Fruit fly (Drosophila melanogaster) whole organism, adult: ENCODE results near the gene Jhbp13.

ENCODE experiments used
- CG12768 ChIP-seq: fragments of 200-800 bp; sonication (Bioruptor generic); optimal IDR thresholded peaks from 2 replicates; lab custom pipeline; 2017; ENCODE audit warnings: missing biosample characterization, missing genetic modification characterization, mild to moderate bottlenecking, moderate library complexity, missing genetic modification reagents
- CG14711 ChIP-seq: fragments of 200-800 bp; sonication (Bioruptor generic); optimal IDR thresholded peaks from 2 replicates; lab custom pipeline; 2018; ENCODE audit warnings: missing biosample characterization, mild to moderate bottlenecking, missing genetic modification characterization, moderate library complexity
- CG7045 ChIP-seq: fragments of 200-800 bp; sonication (Bioruptor generic); optimal IDR thresholded peaks from 2 replicates; lab custom pipeline; 2017; ENCODE audit warnings: missing biosample characterization, mild to moderate bottlenecking, missing genetic modification characterization
- Mnt ChIP-seq: fragments of 200-800 bp; sonication (Bioruptor generic); optimal IDR thresholded peaks from 2 replicates; lab custom pipeline; 2016; ENCODE audit warnings: missing biosample characterization, mild to moderate bottlenecking, missing genetic modification characterization
- bab1 ChIP-seq: fragments of 200-800 bp; sonication (Bioruptor generic); optimal IDR thresholded peaks from 3 replicates; lab custom pipeline; 2019; ENCODE audit warnings: missing biosample characterization, mild to moderate bottlenecking, missing genetic modification characterization, moderate library complexity
- cnc ChIP-seq, 2 experiments: fragments of >200 bp; optimal IDR thresholded peaks; 2 replicates each; lab custom pipeline; 2017
- kay ChIP-seq: fragments of 200-800 bp; sonication (Bioruptor generic); peaks from one replicate; lab custom pipeline; 2016; ENCODE audit warnings: missing biosample characterization, missing genetic modification characterization, borderline replicate concordance
- ovo ChIP-seq: fragments of 200-800 bp; sonication (Bioruptor generic); optimal IDR thresholded peaks from 2 replicates; lab custom pipeline; 2016; ENCODE audit warnings: missing biosample characterization, missing genetic modification characterization
- pad ChIP-seq: fragments of 200-800 bp; sonication (Bioruptor generic); optimal IDR thresholded peaks from 3 replicates; lab custom pipeline; 2017; ENCODE audit warnings: missing biosample characterization, missing genetic modification characterization, mild to moderate bottlenecking, moderate library complexity, missing genetic modification reagents
- toe ChIP-seq: fragments of 200-800 bp; sonication (Bioruptor generic); optimal IDR thresholded peaks from 2 replicates; lab custom pipeline; 2016; ENCODE audit warnings: missing biosample characterization, missing genetic modification characterization

DNA sequence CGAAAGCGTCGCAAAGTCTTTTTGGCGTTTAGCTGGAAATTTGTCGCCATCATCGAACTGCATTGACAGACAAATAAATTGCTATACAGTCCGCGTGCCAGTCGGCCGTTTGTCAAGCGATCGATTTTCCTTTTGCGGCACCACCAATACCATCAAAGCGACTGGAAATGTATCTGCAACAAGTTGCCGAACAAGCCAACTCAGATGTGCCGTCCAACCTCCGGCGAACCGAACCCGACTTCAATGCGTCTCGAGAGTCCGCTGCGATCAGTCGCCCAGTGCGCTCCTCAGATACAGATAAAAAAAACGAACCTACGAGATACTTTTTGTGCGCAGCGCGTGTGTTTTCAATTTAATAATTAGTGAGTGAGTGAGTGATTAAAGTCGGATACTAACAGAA is 26.8 kb downstream of the Jhbp13 start:
- no peak for TF ChIP-seq CG7045
- no peak for TF ChIP-seq Mnt
- TF ChIP-seq pad (GFP tag; lab: Kevin White, UChicago) = no peak
- no peak for TF ChIP-seq CG12768 (GFP tag; lab: Kevin White, UChicago)
- no peak for TF ChIP-seq kay (GFP tag; lab: Kevin White, UChicago)
- TF ChIP-seq bab1 (GFP tag; lab: Kevin White, UChicago) = no peak
- no peak for TF ChIP-seq ovo (GFP tag; lab: Kevin White, UChicago)
- no peak for TF ChIP-seq CG14711 (tag; lab: Kevin White, UChicago)
- TF ChIP-seq cnc (optimal IDR thresholded peaks at IDR 0.05; lab: Kevin White, UChicago) = no peak
- no peak for TF ChIP-seq toe (GFP tag; lab: Kevin White, UChicago)
